Worm (Caenorhabditis elegans): ENCODE data around the gene lido-4.

The lido-4 gene

DNA sequence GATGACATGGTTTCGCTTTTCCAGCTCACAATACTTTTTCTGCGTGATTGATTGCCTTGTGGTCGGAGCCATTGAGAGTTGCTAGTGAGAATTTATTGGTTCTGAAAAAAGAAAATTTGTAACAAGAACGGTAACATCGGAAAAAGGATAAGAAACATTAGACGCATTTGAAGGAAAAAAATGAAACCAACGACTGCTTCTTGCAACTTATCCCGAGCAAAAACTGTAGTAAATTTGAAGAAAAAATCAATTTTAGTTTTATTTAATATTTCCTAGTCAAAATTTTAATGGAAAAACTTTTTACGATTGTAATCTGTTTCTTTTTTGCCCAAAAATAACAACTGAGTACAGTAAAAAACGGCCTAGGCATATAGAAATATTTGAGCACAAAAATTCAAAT, at the start of gene lido-4:
TSS of gene lido-4 (minus strand) at position 101 of the 400 bp plus-strand sequence.
- no peak for TF ChIP-seq ceh-13 (GFP tag; optimal IDR thresholded peaks at IDR 0.05)
- no peak for TF ChIP-seq ceh-36 (tag; optimal IDR thresholded peaks at IDR 0.05)

- no peak for TF ChIP-seq hmbx-1 (tag; optimal IDR thresholded peaks at IDR 0.05)
- TF ChIP-seq flt-1 (GFP tag; IDR thresholded peaks at IDR 0.05) = no peak
- TF ChIP-seq B0310.2 (tag; optimal IDR thresholded peaks at IDR 0.05) = no peak
- TF ChIP-seq tbx-37 (GFP tag; conservative IDR thresholded peaks at IDR 0.05) = no peak
- TF ChIP-seq hmg-4 (GFP tag; optimal IDR thresholded peaks at IDR 0.05) = no peak
- no peak for TF ChIP-seq scrt-1 (GFP tag; IDR thresholded peaks at IDR 0.05)
- no peak for TF ChIP-seq tra-4 (tag; optimal IDR thresholded peaks at IDR 0.05)
- TF ChIP-seq tbx-11 (GFP tag; IDR thresholded peaks at IDR 0.05) = no peak
- TF ChIP-seq ets-7 (tag; optimal IDR thresholded peaks at IDR 0.05) = no peak
- TF ChIP-seq pes-1 (GFP tag; IDR thresholded peaks at IDR 0.05) = no peak
- TF ChIP-seq ama-1 (optimal IDR thresholded peaks at IDR 0.05) = no peak
These were observed 49.5 kb upstream of the lido-4 start for ce11 chrX:17157089-17157488.

ce11 chrX:17151160-17151711, 43.7 kb upstream of the lido-4 start, which contains the start of gene mdt-1.2:
Gene mdt-1.2, plus strand, starts transcription at chrX:17151522.
- TF ChIP-seq F13C5.2 (tag; optimal IDR thresholded peaks at IDR 0.05) (peak; percentile 81), scrt-1 (GFP tag; IDR thresholded peaks at IDR 0.05) (no peak), tra-4 (tag; optimal IDR thresholded peaks at IDR 0.05) (no peak), hnd-1 (tag; optimal IDR thresholded peaks at IDR 0.05) (no peak), aly-1 (tag; optimal IDR thresholded peaks at IDR 0.05) (no peak), sea-1 (GFP tag; conservative IDR thresholded peaks at IDR 0.05) (no peak), pes-1 (GFP tag; IDR thresholded peaks at IDR 0.05) (no peak), hmbx-1 (tag; optimal IDR thresholded peaks at IDR 0.05) (no peak), hmg-4 (GFP tag; optimal IDR thresholded peaks at IDR 0.05) (peak; percentile 11), ceh-36 (tag; optimal IDR thresholded peaks at IDR 0.05) (peak; percentile 4)

- TF ChIP-seq hmg-4 (GFP tag; optimal IDR thresholded peaks at IDR 0.05) = peak; percentile 31
- TF ChIP-seq tra-4 (tag; optimal IDR thresholded peaks at IDR 0.05) = no peak
These were observed 42.4 kb upstream of the lido-4 start, which contains the start of gene T23C6.4 for ce11 chrX:17149877-17150490. Gene T23C6.4, minus strand, starts transcription at chrX:17149927.

ce11 chrX:17146545-17146944, 39.0 kb upstream of the lido-4 start:
- TF ChIP-seq ama-1 (optimal IDR thresholded peaks at IDR 0.05) (no peak), hnd-1 (tag; optimal IDR thresholded peaks at IDR 0.05) (no peak), tbx-11 (GFP tag; IDR thresholded peaks at IDR 0.05) (no peak), tra-4 (tag; optimal IDR thresholded peaks at IDR 0.05) (no peak), pes-1 (GFP tag; IDR thresholded peaks at IDR 0.05) (no peak), ceh-13 (GFP tag; optimal IDR thresholded peaks at IDR 0.05) (no peak), flt-1 (GFP tag; IDR thresholded peaks at IDR 0.05) (no peak), sea-1 (GFP tag; conservative IDR thresholded peaks at IDR 0.05) (no peak), tbx-37 (GFP tag; conservative IDR thresholded peaks at IDR 0.05) (no peak), aly-1 (tag; optimal IDR thresholded peaks at IDR 0.05) (no peak), ceh-36 (tag; optimal IDR thresholded peaks at IDR 0.05) (no peak)

DNA sequence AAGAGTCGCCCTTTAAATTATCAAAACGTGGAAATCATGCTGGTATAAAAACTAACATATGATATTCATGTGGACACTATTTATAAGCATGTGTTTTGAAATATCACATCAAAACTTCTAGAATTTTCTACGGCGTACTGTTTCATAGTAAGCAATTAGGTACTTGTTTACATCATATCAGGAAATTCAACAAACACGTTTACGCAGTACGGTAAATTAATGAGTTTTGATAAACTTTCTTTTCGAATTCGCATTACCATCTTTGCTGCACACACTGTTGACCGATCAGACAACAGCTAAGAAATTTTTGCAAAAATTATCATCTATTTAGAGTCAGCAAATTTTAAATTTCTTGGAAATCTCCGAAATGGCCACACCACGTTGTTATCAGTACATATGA, 32.9 kb upstream of the lido-4 start:
- no peak for TF ChIP-seq tbx-37 (GFP tag; conservative IDR thresholded peaks at IDR 0.05)
- no peak for TF ChIP-seq tra-4 (tag; optimal IDR thresholded peaks at IDR 0.05)
- no peak for TF ChIP-seq pes-1 (GFP tag; IDR thresholded peaks at IDR 0.05)
- no peak for TF ChIP-seq scrt-1 (GFP tag; IDR thresholded peaks at IDR 0.05)
- no peak for TF ChIP-seq B0310.2 (tag; optimal IDR thresholded peaks at IDR 0.05)
- no peak for TF ChIP-seq tbx-11 (GFP tag; IDR thresholded peaks at IDR 0.05)
- TF ChIP-seq flt-1 (GFP tag; IDR thresholded peaks at IDR 0.05) = no peak

ce11 chrX:17139204-17139780, 31.7 kb upstream of the lido-4 start:
- TF ChIP-seq ets-7 (tag; optimal IDR thresholded peaks at IDR 0.05) (no peak), tbx-37 (GFP tag; conservative IDR thresholded peaks at IDR 0.05) (no peak), ceh-36 (tag; optimal IDR thresholded peaks at IDR 0.05) (no peak), hmbx-1 (tag; optimal IDR thresholded peaks at IDR 0.05) (no peak), scrt-1 (GFP tag; IDR thresholded peaks at IDR 0.05) (no peak), sea-1 (GFP tag; conservative IDR thresholded peaks at IDR 0.05) (no peak), pes-1 (GFP tag; IDR thresholded peaks at IDR 0.05) (no peak), F13C5.2 (tag; optimal IDR thresholded peaks at IDR 0.05) (no peak), aly-1 (tag; optimal IDR thresholded peaks at IDR 0.05) (no peak), hnd-1 (tag; optimal IDR thresholded peaks at IDR 0.05) (no peak), hmg-4 (GFP tag; optimal IDR thresholded peaks at IDR 0.05) (no peak)

DNA sequence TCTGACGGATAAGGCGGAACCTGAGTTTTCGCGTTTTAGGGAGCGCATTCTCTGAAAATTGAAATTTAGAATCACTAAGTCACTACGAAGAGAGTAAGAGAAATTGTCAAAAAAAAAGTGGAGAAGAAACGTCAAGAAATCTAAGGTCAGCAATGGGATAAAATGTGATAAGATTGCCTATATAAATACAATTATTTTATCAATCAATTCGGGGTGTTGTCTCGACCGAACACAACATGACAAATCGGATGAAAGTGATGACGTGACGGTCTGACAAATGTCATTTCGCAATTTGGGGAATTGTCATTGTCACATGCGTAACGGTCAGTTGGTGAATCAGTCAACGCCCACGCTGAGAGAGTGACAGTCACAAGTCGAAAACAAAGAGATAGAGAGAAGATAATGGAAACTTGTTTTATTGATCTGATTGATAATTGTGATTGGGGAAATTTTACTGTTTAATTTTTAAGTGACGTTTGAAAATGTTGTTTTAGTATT, 30.5 kb upstream of the lido-4 start, which contains the start of gene cnp-3:
TSS of gene cnp-3 (minus strand) at position 51 of the 498 bp plus-strand sequence.
- TF ChIP-seq hmg-4 (GFP tag; optimal IDR thresholded peaks at IDR 0.05) = no peak
- TF ChIP-seq F13C5.2 (tag; optimal IDR thresholded peaks at IDR 0.05) = no peak
- TF ChIP-seq ets-7 (tag; optimal IDR thresholded peaks at IDR 0.05) = no peak
- TF ChIP-seq tbx-11 (GFP tag; IDR thresholded peaks at IDR 0.05) = no peak
- no peak for TF ChIP-seq ceh-36 (tag; optimal IDR thresholded peaks at IDR 0.05)
- TF ChIP-seq flt-1 (GFP tag; IDR thresholded peaks at IDR 0.05) = no peak
- no peak for TF ChIP-seq sea-1 (GFP tag; conservative IDR thresholded peaks at IDR 0.05)
- TF ChIP-seq tbx-37 (GFP tag; conservative IDR thresholded peaks at IDR 0.05) = no peak
- TF ChIP-seq hmbx-1 (tag; optimal IDR thresholded peaks at IDR 0.05) = no peak
- no peak for TF ChIP-seq hnd-1 (tag; optimal IDR thresholded peaks at IDR 0.05)
- no peak for TF ChIP-seq aly-1 (tag; optimal IDR thresholded peaks at IDR 0.05)
- TF ChIP-seq pes-1 (GFP tag; IDR thresholded peaks at IDR 0.05) = no peak
- no peak for TF ChIP-seq scrt-1 (GFP tag; IDR thresholded peaks at IDR 0.05)
- TF ChIP-seq B0310.2 (tag; optimal IDR thresholded peaks at IDR 0.05) = no peak
- TF ChIP-seq ceh-13 (GFP tag; optimal IDR thresholded peaks at IDR 0.05) = no peak
- no peak for TF ChIP-seq tra-4 (tag; optimal IDR thresholded peaks at IDR 0.05)
- TF ChIP-seq ama-1 (optimal IDR thresholded peaks at IDR 0.05) = no peak
